Worm (Caenorhabditis elegans) whole organism, young adult: Measurements from ENCODE around the gene gdh-1.
A peak's percentile ranks its signal among the peaks of the same experiment; 100 is the strongest.

Source experiments
- Y79H2A.3 ChIP-seq: fragments of 200-800 bp; sonication (Bioruptor generic); conservative IDR thresholded peaks from 2 replicates; pipeline ENCODE4 v1.3.6; 2022; ENCODE audit warnings: missing genetic modification reagents, missing genetic modification characterization, missing compliant biosample characterization
- ceh-79 ChIP-seq: sonication (generic microtip); optimal IDR thresholded peaks from 2 replicates; lab custom pipeline; 2017; ENCODE audit warnings: mild to moderate bottlenecking, missing genetic modification characterization, missing compliant biosample characterization
- lsl-1 ChIP-seq: fragments of 200-800 bp; sonication (Bioruptor generic); optimal IDR thresholded peaks from 2 replicates; lab custom pipeline; 2018; ENCODE audit warnings: mild to moderate bottlenecking, missing genetic modification characterization, moderate library complexity, missing compliant biosample characterization
- nhr-80 ChIP-seq: sonication (generic microtip); optimal IDR thresholded peaks from 2 replicates; lab custom pipeline; 2016; ENCODE audit warnings: missing genetic modification characterization, missing compliant biosample characterization
- unc-62 ChIP-seq: fragments of 150-350 bp; optimal IDR thresholded peaks from 2 replicates; lab custom pipeline; 2014; ENCODE audit warnings: missing biosample characterization, missing genetic modification reagents, missing genetic modification characterization

- TF ChIP-seq ceh-79 (no peak), nhr-80 (tag; lab: Kevin White, UChicago) (peak; percentile 5), Y79H2A.3 (no peak), unc-62 (no peak), lsl-1 (peak; percentile 55)
Measured at ce11 chrIV:11961485-11962255, 8.6 kb downstream of the gdh-1 start, which contains the start of gene ZK829.7.
